Worm (Caenorhabditis elegans) whole organism, L4 larva: ENCODE data around the gene atp-2.

Experiments used
- R02D3.7 ChIP-seq: fragments of 150-350 bp; sonication (generic microtip); optimal IDR thresholded peaks from 3 replicates; lab custom pipeline; 2014; ENCODE audit warnings: missing biosample characterization, missing genetic modification characterization
- T20F7.1 ChIP-seq: fragments of 200-800 bp; sonication (Bioruptor generic); optimal IDR thresholded peaks from 2 replicates; lab custom pipeline; 2018; ENCODE audit warnings: mild to moderate bottlenecking, missing genetic modification characterization, missing compliant biosample characterization
- T26A8.4 ChIP-seq: fragments of 200-800 bp; sonication (Bioruptor generic); IDR thresholded peaks from 2 replicates; pipeline ENCODE4 v1.3.6; 2022; ENCODE audit warnings: missing genetic modification characterization, missing compliant biosample characterization
- Y48G9A.11 ChIP-seq: fragments of 200-800 bp; sonication (Bioruptor generic); IDR thresholded peaks from 2 replicates; pipeline ENCODE4 v1.3.6; 2022; ENCODE audit warnings: missing genetic modification reagents, missing genetic modification characterization, missing compliant biosample characterization
- Y75B8A.6 ChIP-seq: fragments of 200-800 bp; sonication (Bioruptor generic); IDR thresholded peaks from 2 replicates; pipeline ENCODE4 v1.3.6; 2022; ENCODE audit warnings: missing genetic modification reagents, missing genetic modification characterization, missing compliant biosample characterization
- ZK546.5 ChIP-seq, 2 experiments: sonication (generic microtip); optimal IDR thresholded peaks; 2 replicates each; lab custom pipeline; 2017; ENCODE audit warnings: missing biosample characterization in 2 of 2, missing genetic modification characterization in 2 of 2
- aha-1 ChIP-seq: fragments of 150-350 bp; peaks from one replicate; lab custom pipeline; 2014; ENCODE audit warnings: missing biosample characterization, missing genetic modification characterization
- ceh-82 ChIP-seq: sonication (generic microtip); optimal IDR thresholded peaks from 2 replicates; lab custom pipeline; 2017; ENCODE audit warnings: missing biosample characterization, missing genetic modification characterization
- daf-19 ChIP-seq: fragments of 200-800 bp; sonication (Bioruptor generic); conservative IDR thresholded peaks from 2 replicates; pipeline ENCODE4 v1.3.6; 2022; ENCODE audit warnings: missing genetic modification characterization, missing compliant biosample characterization
- dmd-8 ChIP-seq: fragments of 200-800 bp; sonication (Bioruptor generic); IDR thresholded peaks from 2 replicates; pipeline ENCODE4 v1.3.6; 2022; ENCODE audit warnings: missing genetic modification characterization, missing compliant biosample characterization
- dmd-9 ChIP-seq: fragments of 200-800 bp; sonication (Bioruptor generic); IDR thresholded peaks from 2 replicates; pipeline ENCODE4 v1.3.6; 2022; ENCODE audit warnings: missing genetic modification reagents, missing genetic modification characterization, missing compliant biosample characterization
- dpl-1 ChIP-seq: fragments of 150-350 bp; optimal IDR thresholded peaks from 2 replicates; lab custom pipeline; 2014; ENCODE audit warnings: missing biosample characterization, missing genetic modification reagents, missing genetic modification characterization
- fos-1 ChIP-seq: fragments of 150-350 bp; optimal IDR thresholded peaks from 2 replicates; lab custom pipeline; 2014; ENCODE audit warnings: missing biosample characterization, missing genetic modification characterization
- hif-1 ChIP-seq, 2 experiments: sonication (generic microtip); optimal IDR thresholded peaks; 2 replicates each; lab custom pipeline; 2016 to 2017; ENCODE audit warnings: missing compliant biosample characterization in 2 of 2, missing genetic modification characterization in 2 of 2, missing genetic modification reagents in 2 of 2, missing genotype in 2 of 2, mild to moderate bottlenecking in 1 of 2
- hlh-11 ChIP-seq: fragments of 200-800 bp; sonication (Bioruptor generic); optimal IDR thresholded peaks from 2 replicates; lab custom pipeline; 2018; ENCODE audit warnings: mild to moderate bottlenecking, missing genetic modification characterization, missing compliant biosample characterization
- hlh-30 ChIP-seq: sonication (generic microtip); optimal IDR thresholded peaks from 2 replicates; lab custom pipeline; 2017; ENCODE audit warnings: antibody characterized with exemption, mild to moderate bottlenecking, missing genetic modification characterization, missing compliant biosample characterization; ENCODE audit not compliant: insufficient read depth
- hmg-1.1 ChIP-seq: fragments of 200-800 bp; sonication (Bioruptor generic); IDR thresholded peaks from 2 replicates; pipeline ENCODE4 v1.3.6; 2022; ENCODE audit warnings: missing genetic modification reagents, missing genetic modification characterization, missing compliant biosample characterization
- lim-7 ChIP-seq: fragments of 200-800 bp; sonication (Bioruptor generic); IDR thresholded peaks from 2 replicates; pipeline ENCODE4 v1.3.6; 2022; ENCODE audit warnings: missing genetic modification characterization, missing compliant biosample characterization
- lin-15B ChIP-seq: fragments of 150-350 bp; sonication (generic microtip); optimal IDR thresholded peaks from 3 replicates; lab custom pipeline; 2014; ENCODE audit warnings: missing biosample characterization, missing genetic modification characterization
- lin-38 ChIP-seq: fragments of 200-800 bp; sonication (Bioruptor generic); IDR thresholded peaks from 2 replicates; pipeline ENCODE4 v1.3.6; 2022; ENCODE audit warnings: missing genetic modification reagents, missing genetic modification characterization, missing compliant biosample characterization
- lsy-2 ChIP-seq, 2 experiments: fragments of 150-350 bp in 1 of 2; sonication (generic microtip) in 1 of 2; optimal IDR thresholded peaks; 2 replicates each; lab custom pipeline; 2014 to 2017; ENCODE audit warnings: missing biosample characterization in 2 of 2, missing genetic modification characterization in 2 of 2
- mdl-1 ChIP-seq, 2 experiments: fragments of 150-350 bp in 1 of 2; sonication (generic microtip) in 1 of 2; optimal IDR thresholded peaks; 2 replicates each; lab custom pipeline; 2014 to 2017; ENCODE audit warnings: missing biosample characterization in 2 of 2, missing genetic modification characterization in 2 of 2
- mdt-29 ChIP-seq: fragments of 200-800 bp; sonication (Bioruptor generic); IDR thresholded peaks from 2 replicates; pipeline ENCODE4 v1.3.6; 2022; ENCODE audit warnings: missing genetic modification reagents, missing genetic modification characterization, missing compliant biosample characterization
- mxl-3 ChIP-seq: fragments of 200-800 bp; sonication (Bioruptor generic); optimal IDR thresholded peaks from 2 replicates; lab custom pipeline; 2018; ENCODE audit warnings: mild to moderate bottlenecking, missing genetic modification characterization, missing compliant biosample characterization
- nhr-10 ChIP-seq: fragments of 150-350 bp; optimal IDR thresholded peaks from 2 replicates; lab custom pipeline; 2014; ENCODE audit warnings: missing biosample characterization, missing genetic modification characterization
- nhr-237 ChIP-seq: sonication (generic microtip); optimal IDR thresholded peaks from 2 replicates; lab custom pipeline; 2017; ENCODE audit warnings: missing biosample characterization, missing genetic modification characterization
- nhr-25 ChIP-seq: sonication (generic microtip); optimal IDR thresholded peaks from 2 replicates; lab custom pipeline; 2017; ENCODE audit warnings: missing genetic modification characterization, mild to moderate bottlenecking, missing compliant biosample characterization, antibody characterized with exemption, moderate library complexity, borderline replicate concordance; ENCODE audit not compliant: insufficient read depth
- nhr-28 ChIP-seq: fragments of 150-350 bp; optimal IDR thresholded peaks from 2 replicates; lab custom pipeline; 2014; ENCODE audit warnings: missing biosample characterization, missing genetic modification characterization
- nhr-41 ChIP-seq: fragments of 200-800 bp; sonication (Bioruptor generic); IDR thresholded peaks from 2 replicates; pipeline ENCODE4 v1.3.6; 2022; ENCODE audit warnings: missing genetic modification reagents, missing genetic modification characterization, missing compliant biosample characterization
- pqm-1 ChIP-seq: sonication (generic microtip); optimal IDR thresholded peaks from 2 replicates; lab custom pipeline; 2017; ENCODE audit warnings: missing biosample characterization, missing genetic modification characterization
- sdz-12 ChIP-seq: fragments of 200-800 bp; sonication (Bioruptor generic); optimal IDR thresholded peaks from 2 replicates; lab custom pipeline; 2018; ENCODE audit warnings: mild to moderate bottlenecking, missing genetic modification characterization, missing compliant biosample characterization
- tra-1 ChIP-seq: fragments of 200-800 bp; sonication (Bioruptor generic); IDR thresholded peaks from 2 replicates; pipeline ENCODE4 v1.3.6; 2022; ENCODE audit warnings: missing genetic modification reagents, missing genetic modification characterization, missing compliant biosample characterization
- unc-130 ChIP-seq: sonication (generic microtip); optimal IDR thresholded peaks from 2 replicates; lab custom pipeline; 2016; ENCODE audit warnings: missing genetic modification reagents, missing genetic modification characterization, missing compliant biosample characterization
- zag-1 ChIP-seq: fragments of 150-350 bp; optimal IDR thresholded peaks from 2 replicates; lab custom pipeline; 2014; ENCODE audit warnings: missing biosample characterization, missing genetic modification characterization
- zip-11 ChIP-seq: fragments of 200-800 bp; sonication (Bioruptor generic); IDR thresholded peaks from 2 replicates; pipeline ENCODE4 v1.3.6; 2022; ENCODE audit warnings: missing genetic modification characterization, missing compliant biosample characterization
- ztf-11 ChIP-seq: fragments of 150-350 bp; optimal IDR thresholded peaks from 2 replicates; lab custom pipeline; 2014; ENCODE audit warnings: missing biosample characterization, missing genetic modification characterization

atp-2 gene

DNA sequence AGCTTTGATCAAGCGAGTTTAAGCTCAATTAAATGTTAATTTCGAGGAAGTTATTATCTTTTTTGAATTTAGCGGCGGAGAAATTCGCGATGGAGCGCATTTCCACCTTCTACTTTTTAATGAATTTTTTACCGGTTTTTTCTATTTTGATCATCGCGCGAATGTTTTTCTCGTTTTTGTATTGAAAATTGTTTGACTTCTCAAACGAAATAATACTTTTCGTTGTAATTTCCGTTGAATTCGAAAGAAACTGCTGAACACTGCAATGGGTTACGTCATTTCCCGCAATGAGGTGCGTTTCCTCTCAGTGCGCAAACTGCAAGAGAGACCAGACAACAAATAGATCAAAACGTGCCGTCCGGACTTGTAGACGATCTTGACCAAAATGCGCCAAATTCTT, 47.0 kb upstream of the atp-2 start:
- no peak for TF ChIP-seq tra-1 (GFP tag; lab: Robert Waterston, UW)
- peak; percentile 18 for TF ChIP-seq mxl-3
- no peak for TF ChIP-seq ztf-11 (tag; lab: Kevin White, UChicago)
- TF ChIP-seq mdl-1 (tag; optimal IDR thresholded peaks at IDR 0.05; lab: Kevin White, UChicago): peak in 1 of 2 experiments; percentile 38
- no peak for TF ChIP-seq fos-1 (tag; lab: Kevin White, UChicago)
- peak; percentile 19 for TF ChIP-seq hlh-11
- no peak for TF ChIP-seq lim-7
- TF ChIP-seq hif-1 (tag; optimal IDR thresholded peaks at IDR 0.05; lab: Kevin White, UChicago): no peak
- peak; percentile 1 for TF ChIP-seq dpl-1
- no peak for TF ChIP-seq ceh-82 (tag; lab: Kevin White, UChicago)
- TF ChIP-seq hlh-30: peak; percentile 10
- TF ChIP-seq lsy-2 (tag; optimal IDR thresholded peaks at IDR 0.05; lab: Kevin White, UChicago): no peak
- no peak for TF ChIP-seq nhr-25 (tag; lab: Kevin White, UChicago)
- no peak for TF ChIP-seq daf-19 (GFP tag; lab: Robert Waterston, UW)
- no peak for TF ChIP-seq nhr-10 (tag; lab: Kevin White, UChicago)
- TF ChIP-seq Y48G9A.11 (GFP tag; lab: Robert Waterston, UW): no peak
- TF ChIP-seq T20F7.1: no peak
- peak; percentile 72 for TF ChIP-seq lin-38 (GFP tag; lab: Robert Waterston, UW)
- no peak for TF ChIP-seq nhr-237
- TF ChIP-seq, all 104 proteins: peak for 6

DNA sequence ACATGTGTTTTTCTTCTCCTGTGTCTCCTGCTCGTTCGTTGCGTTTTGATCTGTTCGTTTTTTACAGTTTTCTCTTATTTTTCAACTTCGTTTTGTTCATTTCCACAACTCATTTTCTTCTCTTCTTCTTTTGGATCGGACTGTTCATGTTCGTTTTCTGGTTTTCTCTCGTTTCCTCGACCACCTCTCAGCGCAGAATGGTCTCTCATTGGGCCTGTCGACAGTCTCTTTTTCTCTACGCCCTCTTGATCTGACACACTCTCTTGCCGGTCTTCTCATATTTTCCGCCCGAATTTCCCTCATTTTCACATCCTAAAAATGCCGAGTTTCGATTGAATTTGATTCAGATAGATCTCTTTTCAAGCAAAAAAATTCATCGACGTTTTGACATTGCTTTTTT, 46.6 kb upstream of the atp-2 start:
- TF ChIP-seq nhr-28 (tag; lab: Kevin White, UChicago) (peak; percentile 4), aha-1 (tag; lab: Kevin White, UChicago) (peak; percentile 5), zag-1 (tag; lab: Kevin White, UChicago) (no peak)

DNA sequence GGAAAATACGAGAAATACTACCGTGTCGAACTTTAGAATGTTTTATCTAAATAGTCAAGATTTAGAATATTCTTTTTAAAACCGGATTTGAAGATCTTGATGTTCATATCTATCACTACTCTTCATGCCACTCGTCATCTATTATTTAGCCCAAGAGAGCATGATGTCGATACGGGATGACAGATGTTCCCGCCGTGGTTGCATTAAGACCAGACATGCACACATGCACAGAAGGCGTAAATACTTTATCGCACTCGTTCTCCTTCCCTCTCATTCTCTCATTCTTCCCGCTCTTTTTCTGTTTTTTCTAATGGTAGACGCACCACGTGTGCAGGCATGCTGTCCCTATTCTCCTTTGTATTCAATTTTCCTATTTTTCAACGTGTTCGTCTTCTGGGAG, 44.8 kb upstream of the atp-2 start:
- TF ChIP-seq fos-1 (tag; lab: Kevin White, UChicago) (no peak), mdl-1 (tag; optimal IDR thresholded peaks at IDR 0.05; lab: Kevin White, UChicago) (peak in 1 of 2 experiments; percentile 5), hmg-1.1 (GFP tag; lab: Robert Waterston, UW) (0 out of 2 replicates have a peak, but pooled peaks have one; percentile 20), sdz-12 (GFP tag; lab: Kevin White, UChicago) (no peak), hlh-30 (peak; percentile 11), pqm-1 (no peak), dmd-9 (GFP tag; lab: Robert Waterston, UW) (no peak)

- no peak for TF ChIP-seq dmd-8 (GFP tag; lab: Robert Waterston, UW)
- TF ChIP-seq nhr-25 (tag; lab: Kevin White, UChicago): no peak
- TF ChIP-seq R02D3.7 (tag; lab: Kevin White, UChicago): no peak
- TF ChIP-seq mdt-29 (GFP tag; lab: Robert Waterston, UW): no peak
- no peak for TF ChIP-seq ZK546.5 (tag; optimal IDR thresholded peaks at IDR 0.05; lab: Kevin White, UChicago)
- TF ChIP-seq lin-15B: no peak
- no peak for TF ChIP-seq unc-130
- TF ChIP-seq zip-11 (GFP tag; lab: Robert Waterston, UW): no peak
- no peak for TF ChIP-seq nhr-41 (GFP tag; lab: Robert Waterston, UW)
- no peak for TF ChIP-seq Y75B8A.6 (GFP tag; lab: Robert Waterston, UW)
- no peak for TF ChIP-seq T26A8.4 (GFP tag; lab: Robert Waterston, UW)
Measured at ce11 chrIII:5185620-5186019, 42.6 kb upstream of the atp-2 start, which contains the start of gene pup-2. Gene pup-2, plus strand, starts transcription at chrIII:5185920.
